Worm (Caenorhabditis elegans) whole organism, midembryonic: ENCODE data around the gene E04F6.10.

ENCODE experiments used
- T22C8.4 ChIP-seq: fragments of 200-800 bp; sonication (Bioruptor generic); IDR thresholded peaks from 2 replicates; pipeline ENCODE4 v1.3.6; 2022; ENCODE audit warnings: missing genetic modification characterization, missing compliant biosample characterization
- cog-1 ChIP-seq: sonication (generic microtip); optimal IDR thresholded peaks from 2 replicates; lab custom pipeline; 2016; ENCODE audit warnings: missing genetic modification characterization, missing compliant biosample characterization
- flt-1 ChIP-seq: fragments of 200-800 bp; sonication (Bioruptor generic); IDR thresholded peaks from 2 replicates; pipeline ENCODE4 v1.3.6; 2022; ENCODE audit warnings: missing genetic modification characterization, missing compliant biosample characterization
- klf-2 ChIP-seq: fragments of 200-800 bp; sonication (Bioruptor generic); conservative IDR thresholded peaks from 2 replicates; pipeline ENCODE4 v1.3.6; 2022; ENCODE audit warnings: missing genetic modification reagents, missing genetic modification characterization, missing compliant biosample characterization
- med-1 ChIP-seq: sonication (generic microtip); optimal IDR thresholded peaks from 2 replicates; lab custom pipeline; 2017; ENCODE audit warnings: missing genetic modification characterization, mild to moderate bottlenecking, missing compliant biosample characterization, antibody characterized with exemption, missing genetic modification reagents; ENCODE audit not compliant: insufficient read depth
- ref-1 ChIP-seq: fragments of 200-800 bp; sonication (Bioruptor generic); conservative IDR thresholded peaks from 2 replicates; pipeline ENCODE4 v1.3.6; 2022; ENCODE audit warnings: missing genetic modification reagents, missing genetic modification characterization, missing compliant biosample characterization
- tab-1 ChIP-seq: fragments of 200-800 bp; sonication (Bioruptor generic); IDR thresholded peaks from 2 replicates; pipeline ENCODE4 v1.3.6; 2022; ENCODE audit warnings: missing genetic modification characterization, missing compliant biosample characterization
- ztf-23 ChIP-seq: fragments of 200-800 bp; sonication (Bioruptor generic); IDR thresholded peaks from 2 replicates; pipeline ENCODE4 v1.3.6; 2022; ENCODE audit warnings: missing genetic modification reagents, missing genetic modification characterization, missing compliant biosample characterization
- ztf-29 ChIP-seq: fragments of 200-800 bp; sonication (Bioruptor generic); IDR thresholded peaks from 2 replicates; pipeline ENCODE4 v1.3.6; 2022; ENCODE audit warnings: missing genetic modification reagents, missing genetic modification characterization, missing compliant biosample characterization

Gene E04F6.10

DNA sequence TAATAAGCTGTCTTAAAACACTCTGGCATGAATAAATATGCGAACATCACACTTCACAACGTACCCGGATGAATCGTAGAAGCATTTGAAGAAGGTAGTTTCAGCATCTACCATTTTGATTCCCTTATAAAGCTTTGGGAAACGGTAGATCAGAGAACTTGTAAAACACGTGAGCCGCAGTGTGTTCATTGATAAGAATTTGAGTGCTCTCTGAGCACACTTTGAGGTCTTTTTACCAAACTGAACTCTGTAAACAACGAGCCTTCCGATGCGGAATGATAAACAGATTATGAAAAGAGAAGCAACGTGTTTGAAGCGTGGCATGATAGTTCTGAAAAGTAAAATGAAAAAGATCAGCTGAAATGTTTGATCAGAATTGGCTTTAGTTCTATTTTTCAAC is 21.3 kb upstream of the E04F6.10 start, which contains the start of gene aqp-1:
Gene aqp-1 (minus strand): TSS at position 102 of the 400 bp plus-strand sequence.
- TF ChIP-seq klf-2 (GFP tag; lab: Robert Waterston, UW) (no peak), cog-1 (tag; lab: Kevin White, UChicago) (no peak), T22C8.4 (GFP tag; lab: Robert Waterston, UW) (no peak), ref-1 (GFP tag; lab: Robert Waterston, UW) (no peak), tab-1 (GFP tag; lab: Robert Waterston, UW) (no peak), ztf-23 (no peak), ztf-29 (GFP tag; lab: Robert Waterston, UW) (no peak), med-1 (no peak), flt-1 (no peak)

DNA sequence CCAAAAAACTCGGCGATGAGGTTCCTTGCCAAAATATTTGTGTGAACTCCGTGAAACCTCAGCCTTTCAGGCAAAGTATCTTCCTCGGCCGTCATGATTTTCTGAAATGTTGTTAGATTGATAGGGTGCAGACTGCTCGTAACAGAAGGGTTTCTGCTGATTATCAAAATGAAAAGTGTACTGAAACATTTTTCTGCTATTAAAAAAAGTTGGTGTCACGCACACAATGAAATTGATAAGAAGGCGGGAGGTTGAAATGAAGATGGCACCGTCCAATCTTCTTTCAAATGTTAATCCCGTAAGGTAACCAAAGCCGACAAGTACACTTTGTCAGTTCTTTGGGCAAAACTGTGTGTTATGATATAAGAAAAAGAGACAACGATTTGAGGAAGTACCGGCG is 20.0 kb upstream of the E04F6.10 start:
- TF ChIP-seq med-1, result no peak
- TF ChIP-seq ztf-29 (GFP tag; lab: Robert Waterston, UW), result no peak
- TF ChIP-seq tab-1 (GFP tag; lab: Robert Waterston, UW), result no peak
- no peak for TF ChIP-seq klf-2 (GFP tag; lab: Robert Waterston, UW)
- no peak for TF ChIP-seq cog-1 (tag; lab: Kevin White, UChicago)
- no peak for TF ChIP-seq flt-1
- TF ChIP-seq T22C8.4 (GFP tag; lab: Robert Waterston, UW), result no peak
- no peak for TF ChIP-seq ztf-23
- TF ChIP-seq ref-1 (GFP tag; lab: Robert Waterston, UW), result no peak

DNA sequence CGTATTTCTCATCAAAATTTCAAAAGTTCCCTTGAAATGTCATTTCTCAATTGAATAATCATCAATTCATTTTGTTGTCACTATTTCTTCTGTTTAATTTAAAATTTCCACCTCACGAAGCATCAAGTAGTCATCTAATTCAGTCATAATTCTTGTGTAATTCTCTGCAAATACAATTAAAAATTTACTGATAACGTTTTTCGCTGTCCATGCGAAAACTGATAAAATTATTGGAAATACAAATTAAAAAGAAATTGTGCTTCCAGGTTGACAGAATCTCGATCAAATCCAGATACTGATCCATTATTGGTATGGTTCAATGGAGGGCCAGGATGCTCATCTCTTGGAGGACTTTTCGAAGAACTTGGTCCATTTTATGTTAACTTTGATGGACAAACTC is 16.3 kb upstream of the E04F6.10 start:
- TF ChIP-seq cog-1 (tag; lab: Kevin White, UChicago), result no peak

DNA sequence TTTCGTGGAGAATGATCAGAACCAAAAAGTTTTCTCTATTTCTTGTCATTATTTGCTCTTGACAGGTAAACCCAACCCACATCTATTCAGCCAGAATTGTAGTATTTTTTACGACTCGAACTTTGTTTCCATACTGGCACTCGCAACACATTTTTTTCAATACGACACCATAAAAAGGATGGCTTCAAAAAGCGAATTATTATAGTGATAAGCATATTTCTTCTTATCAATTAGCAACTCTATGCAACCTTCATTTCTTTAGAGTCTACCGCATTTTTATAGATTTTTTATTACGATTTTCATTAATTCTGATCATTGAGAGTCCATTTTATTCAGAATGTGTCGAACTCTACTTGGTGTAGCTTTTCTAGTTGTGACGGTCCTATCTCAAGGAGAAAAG is 15.6 kb upstream of the E04F6.10 start, which contains the start of gene ctsa-3.1:
Gene ctsa-3.1 (plus strand): TSS at position 337 of the 400 bp plus-strand sequence.
- no peak for TF ChIP-seq klf-2 (GFP tag; lab: Robert Waterston, UW)
- TF ChIP-seq tab-1 (GFP tag; lab: Robert Waterston, UW), result no peak
- no peak for TF ChIP-seq cog-1 (tag; lab: Kevin White, UChicago)
- no peak for TF ChIP-seq med-1
- no peak for TF ChIP-seq ref-1 (GFP tag; lab: Robert Waterston, UW)
- TF ChIP-seq flt-1, result no peak
- no peak for TF ChIP-seq T22C8.4 (GFP tag; lab: Robert Waterston, UW)
- TF ChIP-seq ztf-29 (GFP tag; lab: Robert Waterston, UW), result no peak
- no peak for TF ChIP-seq ztf-23

DNA sequence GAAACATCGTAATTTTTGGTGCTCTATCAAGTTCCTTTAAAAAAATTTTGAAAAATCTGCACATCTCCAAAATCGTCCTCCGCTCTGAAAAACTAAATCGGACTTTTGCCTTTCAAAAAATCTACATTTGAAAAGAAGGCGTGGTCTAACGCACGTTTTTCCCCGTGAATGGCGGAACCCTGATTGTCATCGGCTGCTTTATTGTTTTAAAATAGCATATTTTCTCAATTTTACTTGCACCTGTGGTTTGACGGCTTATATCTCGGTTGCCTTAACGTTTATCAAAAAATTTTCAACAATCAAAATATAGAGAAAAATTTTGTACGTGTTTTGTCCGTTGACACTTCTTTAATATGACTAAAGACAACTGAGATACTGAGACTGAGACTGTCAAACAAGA is 15.0 kb upstream of the E04F6.10 start:
- no peak for TF ChIP-seq klf-2 (GFP tag; lab: Robert Waterston, UW)
- no peak for TF ChIP-seq flt-1
- TF ChIP-seq ztf-23, result no peak
- no peak for TF ChIP-seq T22C8.4 (GFP tag; lab: Robert Waterston, UW)
- TF ChIP-seq cog-1 (tag; lab: Kevin White, UChicago), result no peak
- TF ChIP-seq ref-1 (GFP tag; lab: Robert Waterston, UW), result no peak
- no peak for TF ChIP-seq tab-1 (GFP tag; lab: Robert Waterston, UW)
- TF ChIP-seq ztf-29 (GFP tag; lab: Robert Waterston, UW), result no peak

DNA sequence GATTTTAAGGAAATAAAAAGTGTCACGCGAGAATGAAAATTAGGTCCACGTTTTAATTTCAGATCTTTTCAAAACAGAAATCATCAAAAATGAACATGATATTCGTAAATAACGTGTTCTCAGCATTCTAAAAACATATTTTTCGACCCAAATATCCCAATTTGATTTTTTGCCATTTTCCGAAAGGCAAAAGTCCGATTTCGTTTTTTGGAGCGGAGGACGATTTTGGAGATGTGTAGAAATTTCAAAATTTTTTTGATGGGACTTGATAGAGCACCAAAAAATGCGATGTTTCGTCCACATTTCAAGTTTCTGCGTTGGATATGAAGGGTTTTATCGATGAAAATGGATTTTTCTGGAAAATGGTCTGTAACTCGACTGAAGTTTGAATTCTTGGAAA is 13.7 kb upstream of the E04F6.10 start:
- TF ChIP-seq cog-1 (tag; lab: Kevin White, UChicago) (no peak), ztf-29 (GFP tag; lab: Robert Waterston, UW) (no peak), flt-1 (no peak), ref-1 (GFP tag; lab: Robert Waterston, UW) (no peak), ztf-23 (no peak), klf-2 (GFP tag; lab: Robert Waterston, UW) (no peak), T22C8.4 (GFP tag; lab: Robert Waterston, UW) (no peak), med-1 (no peak), tab-1 (GFP tag; lab: Robert Waterston, UW) (no peak)

DNA sequence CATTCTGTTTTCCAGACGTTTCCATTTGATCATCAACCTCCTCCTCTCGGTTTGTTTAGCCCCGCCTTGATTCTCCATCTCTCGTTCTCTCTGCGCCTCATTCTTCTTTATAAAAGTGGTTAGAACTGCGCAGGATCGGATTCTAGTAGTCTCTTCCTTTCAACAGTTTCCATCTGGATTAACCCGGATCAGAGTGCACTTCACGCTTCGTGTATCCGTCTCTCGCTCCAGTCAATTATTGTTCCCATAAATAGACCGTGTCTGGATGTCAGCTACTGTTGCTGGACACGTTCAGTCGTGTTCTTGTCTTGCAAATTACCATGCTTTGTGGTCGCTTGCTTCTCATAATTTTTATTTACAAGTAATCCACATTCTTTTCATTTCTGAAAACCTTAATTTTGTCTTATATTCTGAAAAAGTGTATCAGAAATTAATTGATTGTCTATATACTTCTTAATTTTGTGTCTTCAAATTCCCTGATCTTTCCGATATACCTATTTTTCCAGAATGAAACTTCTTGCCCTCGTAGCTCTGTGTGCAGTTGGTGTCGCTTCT is 11.8 kb upstream of the E04F6.10 start, which contains the start of gene F32A5.4:
Gene F32A5.4 (plus strand): TSS at position 505 of the 555 bp plus-strand sequence.
- TF ChIP-seq ref-1 (GFP tag; lab: Robert Waterston, UW), result no peak
- no peak for TF ChIP-seq med-1
- no peak for TF ChIP-seq klf-2 (GFP tag; lab: Robert Waterston, UW)
- no peak for TF ChIP-seq T22C8.4 (GFP tag; lab: Robert Waterston, UW)
- no peak for TF ChIP-seq ztf-29 (GFP tag; lab: Robert Waterston, UW)
- TF ChIP-seq cog-1 (tag; lab: Kevin White, UChicago), result no peak
- TF ChIP-seq tab-1 (GFP tag; lab: Robert Waterston, UW), result no peak
- TF ChIP-seq flt-1, result no peak
- no peak for TF ChIP-seq ztf-23

DNA sequence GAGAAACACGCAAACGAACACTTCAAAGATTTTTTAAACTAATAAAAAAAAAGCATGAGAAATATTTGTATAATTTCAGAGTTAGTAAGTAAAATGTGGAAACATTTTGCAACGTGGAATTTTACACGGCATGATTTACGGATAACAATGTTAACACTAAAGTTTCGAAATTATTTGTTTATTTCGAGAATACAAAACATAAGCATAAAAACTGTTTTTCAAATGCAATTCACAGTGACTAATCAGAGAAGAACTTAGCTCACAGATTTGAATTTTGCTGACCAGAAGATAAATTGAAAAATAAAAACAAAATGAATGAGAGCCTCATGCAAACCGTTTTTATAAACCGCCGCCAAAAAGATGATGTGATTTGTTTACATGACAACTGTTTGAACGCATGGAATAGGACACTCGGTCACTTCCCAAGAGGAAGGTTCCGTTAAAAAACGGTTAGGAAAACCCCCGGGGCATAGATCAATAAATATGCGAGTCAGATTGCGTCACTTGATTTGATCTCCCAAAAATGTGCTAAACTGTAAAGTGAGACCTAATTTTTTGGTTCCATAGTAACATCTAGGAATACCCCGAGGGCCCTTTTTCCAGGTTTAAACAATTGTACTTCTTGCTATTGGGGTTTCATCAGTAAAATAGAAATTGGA is 9.0 kb upstream of the E04F6.10 start, which contains the start of gene clh-3:
Gene clh-3 (minus strand): TSS at position 51 of the 659 bp plus-strand sequence.
- TF ChIP-seq T22C8.4 (GFP tag; lab: Robert Waterston, UW), result no peak

DNA sequence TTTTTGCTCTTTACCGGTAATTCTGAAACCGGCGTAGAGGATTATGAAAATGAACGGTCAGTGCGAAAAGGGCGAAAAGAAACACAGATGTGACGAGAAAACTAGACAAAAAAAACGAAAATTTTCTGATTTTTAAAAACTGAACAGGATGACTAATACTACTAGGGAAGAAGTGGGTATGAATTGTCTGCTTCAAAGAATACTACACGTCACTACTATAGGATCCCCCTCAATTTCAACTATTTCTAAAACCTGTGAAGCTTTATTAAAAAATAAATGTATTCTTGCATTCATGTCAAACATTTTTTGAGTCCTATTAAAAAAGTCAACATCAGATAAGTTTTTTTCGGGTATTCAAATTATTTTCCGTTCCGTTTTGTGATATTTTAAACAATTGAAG is 7.1 kb upstream of the E04F6.10 start:
- TF ChIP-seq klf-2 (GFP tag; lab: Robert Waterston, UW), result no peak
- no peak for TF ChIP-seq flt-1
- no peak for TF ChIP-seq ztf-23
- no peak for TF ChIP-seq T22C8.4 (GFP tag; lab: Robert Waterston, UW)
- no peak for TF ChIP-seq cog-1 (tag; lab: Kevin White, UChicago)
- TF ChIP-seq ref-1 (GFP tag; lab: Robert Waterston, UW), result no peak
- TF ChIP-seq med-1, result no peak
- no peak for TF ChIP-seq ztf-29 (GFP tag; lab: Robert Waterston, UW)
- TF ChIP-seq tab-1 (GFP tag; lab: Robert Waterston, UW), result no peak

DNA sequence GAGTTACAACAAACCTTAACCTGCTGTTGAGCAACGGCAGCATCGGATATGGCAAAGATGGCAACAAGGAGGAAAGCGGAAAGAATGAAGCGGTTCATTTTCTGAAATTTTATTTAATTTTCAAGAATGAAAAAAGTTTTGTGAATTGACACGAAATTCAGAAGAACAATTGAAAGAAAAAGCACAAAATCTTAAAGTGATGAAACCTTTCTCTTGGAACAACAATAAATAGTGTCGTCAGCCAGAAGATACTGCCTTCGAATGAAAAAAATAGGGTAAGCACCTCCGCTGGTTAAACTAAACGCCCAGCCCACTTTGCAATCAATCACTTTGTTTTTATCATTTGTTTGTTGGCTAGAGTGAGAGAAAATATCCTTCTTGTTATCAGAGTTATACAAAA is 4.9 kb downstream of the E04F6.10 start, which contains the start of gene E04F6.9:
Gene E04F6.9 (minus strand): TSS at position 101 of the 400 bp plus-strand sequence.
- TF ChIP-seq flt-1 (no peak), tab-1 (GFP tag; lab: Robert Waterston, UW) (no peak), ref-1 (GFP tag; lab: Robert Waterston, UW) (no peak), med-1 (no peak), cog-1 (tag; lab: Kevin White, UChicago) (no peak), klf-2 (GFP tag; lab: Robert Waterston, UW) (no peak), ztf-29 (GFP tag; lab: Robert Waterston, UW) (no peak), T22C8.4 (GFP tag; lab: Robert Waterston, UW) (no peak), ztf-23 (no peak)
